Worm (Caenorhabditis elegans) whole organism, L3 larva: ENCODE measurements around the gene F33G12.3.

ENCODE experiments used
- R02D3.7 ChIP-seq: fragments of 150-350 bp; optimal IDR thresholded peaks from 2 replicates; lab custom pipeline; 2014; ENCODE audit warnings: missing biosample characterization, missing genetic modification characterization
- aly-2 ChIP-seq: fragments of 150-350 bp; optimal IDR thresholded peaks from 2 replicates; lab custom pipeline; 2014; ENCODE audit warnings: missing biosample characterization, missing genetic modification characterization
- ama-1 ChIP-seq: fragments of 150-350 bp; optimal IDR thresholded peaks from 2 replicates; lab custom pipeline; 2018
- ceh-28 ChIP-seq: fragments of 150-350 bp; optimal IDR thresholded peaks from 2 replicates; lab custom pipeline; 2014; ENCODE audit warnings: missing biosample characterization, missing genetic modification reagents, missing genetic modification characterization
- ceh-82 ChIP-seq: fragments of 150-350 bp; optimal IDR thresholded peaks from 2 replicates; lab custom pipeline; 2014; ENCODE audit warnings: missing biosample characterization, missing genetic modification characterization
- daf-12 ChIP-seq: fragments of 150-350 bp; optimal IDR thresholded peaks from 2 replicates; lab custom pipeline; 2014; ENCODE audit warnings: missing biosample characterization, missing genetic modification reagents, missing genetic modification characterization
- egl-27 ChIP-seq: sonication (generic microtip); optimal IDR thresholded peaks from 4 replicates; lab custom pipeline; 2017; ENCODE audit warnings: missing biosample characterization, missing genetic modification reagents, missing genetic modification characterization
- egl-5 ChIP-seq: fragments of 150-350 bp; optimal IDR thresholded peaks from 2 replicates; lab custom pipeline; 2017; ENCODE audit warnings: missing biosample characterization, missing genetic modification reagents, missing genetic modification characterization, inconsistent platforms
- elt-1 ChIP-seq: fragments of 150-350 bp; optimal IDR thresholded peaks from 2 replicates; lab custom pipeline; 2014; ENCODE audit warnings: missing biosample characterization, missing genetic modification characterization
- elt-2 ChIP-seq: sonication (generic microtip); optimal IDR thresholded peaks from 2 replicates; lab custom pipeline; 2016; ENCODE audit warnings: missing genetic modification reagents, mild to moderate bottlenecking, missing genetic modification characterization, missing compliant biosample characterization
- eor-1 ChIP-seq, 2 experiments: fragments of 150-350 bp; optimal IDR thresholded peaks; 2 replicates each; lab custom pipeline; 2014 to 2018; ENCODE audit warnings: missing biosample characterization in 2 of 2, missing genetic modification characterization in 2 of 2
- fkh-10 ChIP-seq: sonication (generic microtip); optimal IDR thresholded peaks from 2 replicates; lab custom pipeline; 2017; ENCODE audit warnings: missing biosample characterization, missing genetic modification reagents, missing genetic modification characterization
- fkh-2 ChIP-seq: fragments of 150-350 bp; optimal IDR thresholded peaks from 2 replicates; lab custom pipeline; 2014; ENCODE audit warnings: missing biosample characterization, missing genetic modification reagents, missing genetic modification characterization
- fos-1 ChIP-seq: fragments of 150-350 bp; optimal IDR thresholded peaks from 2 replicates; lab custom pipeline; 2014; ENCODE audit warnings: missing biosample characterization, missing genetic modification characterization
- hmg-11 ChIP-seq: sonication (generic microtip); optimal IDR thresholded peaks from 2 replicates; lab custom pipeline; 2016; ENCODE audit warnings: missing genetic modification characterization, missing compliant biosample characterization
- jun-1 ChIP-seq: fragments of 150-350 bp; optimal IDR thresholded peaks from 2 replicates; lab custom pipeline; 2014; ENCODE audit warnings: missing biosample characterization, missing genetic modification reagents, missing genetic modification characterization
- lin-15B ChIP-seq: fragments of 150-350 bp; optimal IDR thresholded peaks from 2 replicates; lab custom pipeline; 2014; ENCODE audit warnings: missing biosample characterization, missing genetic modification characterization
- lin-39 ChIP-seq: fragments of 150-350 bp; optimal IDR thresholded peaks from 2 replicates; lab custom pipeline; 2018; ENCODE audit warnings: missing biosample characterization, missing genetic modification reagents, missing genetic modification characterization
- lsy-12 ChIP-seq: sonication (generic microtip); optimal IDR thresholded peaks from 2 replicates; lab custom pipeline; 2016; ENCODE audit warnings: mild to moderate bottlenecking, missing genetic modification characterization, missing compliant biosample characterization
- mml-1 ChIP-seq: fragments of 150-350 bp; sonication (generic microtip); optimal IDR thresholded peaks from 3 replicates; lab custom pipeline; 2014; ENCODE audit warnings: missing biosample characterization, missing genetic modification characterization
- nfya-1 ChIP-seq: sonication (generic microtip); optimal IDR thresholded peaks from 2 replicates; lab custom pipeline; 2017; ENCODE audit warnings: missing genetic modification characterization, mild to moderate bottlenecking, missing compliant biosample characterization, antibody characterized with exemption, moderate library complexity; ENCODE audit not compliant: insufficient read depth
- nhr-11 ChIP-seq: fragments of 150-350 bp; optimal IDR thresholded peaks from 2 replicates; lab custom pipeline; 2014; ENCODE audit warnings: missing biosample characterization, missing genetic modification characterization
- nhr-12 ChIP-seq: fragments of 150-350 bp; optimal IDR thresholded peaks from 2 replicates; lab custom pipeline; 2014; ENCODE audit warnings: missing biosample characterization, missing genetic modification characterization
- nhr-23 ChIP-seq: fragments of 150-350 bp; optimal IDR thresholded peaks from 2 replicates; lab custom pipeline; 2014; ENCODE audit warnings: missing biosample characterization, missing genetic modification reagents, missing genetic modification characterization
- nhr-237 ChIP-seq: fragments of 150-350 bp; optimal IDR thresholded peaks from 2 replicates; lab custom pipeline; 2014; ENCODE audit warnings: missing biosample characterization, missing genetic modification characterization
- nhr-25 ChIP-seq: sonication (generic microtip); optimal IDR thresholded peaks from 2 replicates; lab custom pipeline; 2017; ENCODE audit warnings: missing biosample characterization, missing genetic modification characterization
- nhr-43 ChIP-seq: sonication (generic microtip); optimal IDR thresholded peaks from 2 replicates; lab custom pipeline; 2016; ENCODE audit warnings: mild to moderate bottlenecking, missing genetic modification characterization, missing compliant biosample characterization; ENCODE audit not compliant: poor library complexity, severe bottlenecking
- nhr-67 ChIP-seq: fragments of 150-350 bp; optimal IDR thresholded peaks from 2 replicates; lab custom pipeline; 2014; ENCODE audit warnings: missing biosample characterization, missing genetic modification characterization
- nhr-76 ChIP-seq: fragments of 150-350 bp; sonication (generic microtip); optimal IDR thresholded peaks from 5 replicates; lab custom pipeline; 2014; ENCODE audit warnings: missing biosample characterization, missing genetic modification characterization
- pha-4 ChIP-seq: fragments of 150-350 bp; optimal IDR thresholded peaks from 2 replicates; lab custom pipeline; 2014; ENCODE audit warnings: missing biosample characterization, missing genetic modification reagents, missing genetic modification characterization
- pqm-1 ChIP-seq: fragments of 150-350 bp; optimal IDR thresholded peaks from 2 replicates; lab custom pipeline; 2017; ENCODE audit warnings: missing biosample characterization, missing genetic modification characterization, inconsistent platforms
- sea-2 ChIP-seq: fragments of 150-350 bp; sonication (generic microtip); optimal IDR thresholded peaks from 4 replicates; lab custom pipeline; 2014; ENCODE audit warnings: missing biosample characterization, missing genetic modification reagents, missing genetic modification characterization
- skn-1 ChIP-seq: fragments of 150-350 bp; optimal IDR thresholded peaks from 2 replicates; lab custom pipeline; 2014; ENCODE audit warnings: missing biosample characterization, missing genetic modification characterization
- snpc-4 ChIP-seq: fragments of 150-350 bp; optimal IDR thresholded peaks from 2 replicates; lab custom pipeline; 2014; ENCODE audit warnings: missing biosample characterization, missing genetic modification characterization
- unc-39 ChIP-seq: sonication (generic microtip); optimal IDR thresholded peaks from 4 replicates; lab custom pipeline; 2017; ENCODE audit warnings: missing biosample characterization, missing genetic modification characterization
- unc-62 ChIP-seq: fragments of 150-350 bp; sonication (generic microtip); optimal IDR thresholded peaks from 4 replicates; lab custom pipeline; 2014; ENCODE audit warnings: missing biosample characterization, missing genetic modification reagents, missing genetic modification characterization
- ztf-4 ChIP-seq: fragments of 150-350 bp; optimal IDR thresholded peaks from 2 replicates; lab custom pipeline; 2014; ENCODE audit warnings: missing biosample characterization, missing genetic modification characterization

Gene F33G12.3

DNA sequence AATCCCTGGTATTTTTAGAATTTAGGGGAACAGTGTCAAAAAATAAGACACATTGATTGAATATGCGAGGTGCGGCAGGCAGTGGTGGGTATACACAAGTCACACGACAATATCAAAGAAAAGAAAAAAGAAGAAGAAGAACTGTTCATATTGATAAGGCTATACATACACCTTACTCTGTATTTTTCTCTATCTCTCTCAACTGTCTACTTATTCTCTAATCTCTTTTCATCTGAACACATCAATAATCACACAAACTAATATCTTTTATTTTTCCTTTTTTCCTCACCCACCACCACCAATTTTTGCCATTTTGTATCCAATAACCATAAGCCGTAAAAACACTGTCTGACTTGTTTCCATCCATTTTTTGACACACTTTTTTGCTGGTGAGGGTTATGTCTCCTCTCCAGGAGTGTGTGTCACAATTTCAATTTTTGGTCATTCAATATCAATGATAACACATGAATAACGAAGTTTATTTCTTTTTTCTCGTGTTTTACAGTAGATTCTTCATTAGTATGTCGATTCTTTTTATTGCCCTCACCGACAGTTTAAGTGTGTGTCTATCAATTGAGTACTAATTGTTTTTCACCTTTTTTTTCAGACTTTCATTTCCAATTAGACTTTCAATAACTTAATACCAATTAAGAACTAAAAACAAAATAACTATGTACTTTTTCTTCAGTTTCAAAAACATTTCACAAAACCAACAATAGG is 14.3 kb downstream of the F33G12.3 start:
- TF ChIP-seq ceh-28 (tag; lab: Kevin White, UChicago) (peak; percentile 32), nhr-76 (tag; lab: Kevin White, UChicago) (no peak), nhr-11 (tag; lab: Kevin White, UChicago) (no peak), fos-1 (no peak), ama-1 (lab: Kevin White, UChicago) (no peak), pqm-1 (tag; lab: Kevin White, UChicago) (peak; percentile 45), eor-1 (tag; optimal IDR thresholded peaks at IDR 0.05; lab: Kevin White, UChicago) (no peak), lin-39 (tag; lab: Kevin White, UChicago) (no peak), daf-12 (no peak), pha-4 (tag; lab: Kevin White, UChicago) (peak; percentile 28), fkh-10 (GFP tag; lab: Kevin White, UChicago) (no peak), nhr-237 (tag; lab: Kevin White, UChicago) (no peak), aly-2 (tag; lab: Kevin White, UChicago) (no peak), ceh-82 (tag; lab: Kevin White, UChicago) (no peak), jun-1 (tag; lab: Kevin White, UChicago) (peak; percentile 54), elt-2 (tag; lab: Kevin White, UChicago) (peak; percentile 100), nhr-23 (tag; lab: Kevin White, UChicago) (peak; percentile 15), nhr-43 (peak; percentile 59), fkh-2 (no peak), nhr-25 (tag; lab: Kevin White, UChicago) (peak; percentile 67), nfya-1 (peak; percentile 7)

DNA sequence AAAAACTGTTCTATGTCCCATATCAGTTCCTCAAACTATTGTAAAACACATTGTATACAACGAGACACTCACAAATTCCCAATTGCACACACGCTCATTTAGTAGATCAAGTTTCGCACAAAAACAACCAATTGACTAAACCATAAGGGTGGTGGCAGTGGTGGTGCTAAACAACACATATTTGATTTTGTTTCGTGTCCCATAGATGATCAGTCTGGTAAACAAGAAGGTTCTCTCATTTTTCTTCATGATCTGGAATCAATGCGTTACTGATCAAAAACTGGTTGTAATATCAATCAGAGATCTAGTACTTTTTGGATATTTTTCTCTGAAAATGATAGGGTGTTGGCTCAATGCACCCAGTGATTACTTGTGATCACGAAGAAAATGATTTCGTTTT is 15.3 kb downstream of the F33G12.3 start:
- TF ChIP-seq nhr-43, result no peak
- TF ChIP-seq nhr-25 (tag; lab: Kevin White, UChicago), result no peak
- TF ChIP-seq elt-2 (tag; lab: Kevin White, UChicago), result no peak
- no peak for TF ChIP-seq ztf-4 (tag; lab: Kevin White, UChicago)
- TF ChIP-seq lsy-12 (tag; lab: Kevin White, UChicago), result no peak
- no peak for TF ChIP-seq ama-1 (lab: Kevin White, UChicago)
- no peak for TF ChIP-seq R02D3.7 (tag; lab: Kevin White, UChicago)
- TF ChIP-seq, all 47 proteins: peak for 0

DNA sequence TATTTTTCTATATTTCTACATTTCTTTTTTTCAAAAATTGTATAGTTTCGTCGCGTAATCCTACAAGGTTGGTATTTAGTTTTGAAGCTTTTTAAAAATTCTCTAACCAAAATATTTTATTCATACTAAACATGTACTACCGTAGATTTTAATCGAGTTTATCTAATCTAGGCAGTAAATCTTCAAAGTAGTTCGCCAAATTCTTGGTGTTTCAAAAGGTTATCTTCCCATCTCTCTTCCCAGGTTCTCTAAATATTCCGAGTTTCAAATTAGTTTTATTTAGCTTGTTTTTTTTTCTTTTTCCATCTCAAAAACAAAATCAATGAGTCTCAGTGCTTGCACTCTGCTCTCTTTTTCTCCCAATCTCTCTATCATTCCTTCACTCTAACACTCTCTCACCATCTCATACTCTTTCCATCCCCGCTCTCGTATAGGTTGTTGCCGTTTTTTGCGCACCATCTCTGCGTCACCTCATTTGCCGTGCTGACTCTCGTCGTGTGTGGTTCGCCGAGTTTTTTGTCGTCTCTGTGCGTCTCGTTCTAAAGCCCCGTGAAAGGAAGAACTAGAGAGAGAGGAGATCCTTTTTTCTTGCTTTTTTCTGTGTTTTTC is 16.8 kb downstream of the F33G12.3 start:
- TF ChIP-seq lin-15B, result peak; percentile 56
- TF ChIP-seq R02D3.7 (tag; lab: Kevin White, UChicago), result peak; percentile 22
- TF ChIP-seq lin-39 (tag; lab: Kevin White, UChicago), result peak; percentile 43
- TF ChIP-seq elt-2 (tag; lab: Kevin White, UChicago), result peak; percentile 93
- TF ChIP-seq nhr-43, result peak; percentile 15
- peak; percentile 57 for TF ChIP-seq ztf-4 (tag; lab: Kevin White, UChicago)
- TF ChIP-seq daf-12, result no peak
- TF ChIP-seq nhr-237 (tag; lab: Kevin White, UChicago), result no peak
- no peak for TF ChIP-seq mml-1 (tag; lab: Kevin White, UChicago)
- TF ChIP-seq fkh-2, result peak; percentile 6
- no peak for TF ChIP-seq ama-1 (lab: Kevin White, UChicago)
- TF ChIP-seq unc-39 (tag; lab: Kevin White, UChicago), result no peak
- peak; percentile 94 for TF ChIP-seq hmg-11 (tag; lab: Kevin White, UChicago)
- peak; percentile 44 for TF ChIP-seq snpc-4 (tag; lab: Kevin White, UChicago)
- TF ChIP-seq jun-1 (tag; lab: Kevin White, UChicago), result peak; percentile 36
- peak; percentile 22 for TF ChIP-seq sea-2 (GFP tag; lab: Kevin White, UChicago)
- TF ChIP-seq egl-5 (tag; lab: Kevin White, UChicago), result peak; percentile 42
- no peak for TF ChIP-seq nhr-67 (tag; lab: Kevin White, UChicago)
- TF ChIP-seq unc-62 (GFP tag; lab: Kevin White, UChicago), result peak; percentile 46
- TF ChIP-seq nhr-25 (tag; lab: Kevin White, UChicago), result peak; percentile 15
- peak; percentile 43 for TF ChIP-seq pha-4 (tag; lab: Kevin White, UChicago)
- peak; percentile 89 for TF ChIP-seq nfya-1
- peak; percentile 60 for TF ChIP-seq nhr-23 (tag; lab: Kevin White, UChicago)
- peak; percentile 58 for TF ChIP-seq ceh-28 (tag; lab: Kevin White, UChicago)
- peak; percentile 38 for TF ChIP-seq skn-1 (tag; lab: Kevin White, UChicago)
- no peak for TF ChIP-seq pqm-1 (tag; lab: Kevin White, UChicago)
- TF ChIP-seq egl-27, result no peak
- peak; percentile 90 for TF ChIP-seq elt-1
- no peak for TF ChIP-seq nhr-12 (tag; lab: Kevin White, UChicago)
